Worm (Caenorhabditis elegans): ENCODE results near the gene inpp-1.

- no peak for TF ChIP-seq blmp-1 (tag; optimal IDR thresholded peaks at IDR 0.05)
- TF ChIP-seq unc-62 (GFP tag; optimal IDR thresholded peaks at IDR 0.05): no peak
- no peak for TF ChIP-seq pha-4 (tag; optimal IDR thresholded peaks at IDR 0.05)
- TF ChIP-seq drap-1 (GFP tag; optimal IDR thresholded peaks at IDR 0.05): no peak
- no peak for TF ChIP-seq lin-13 (tag; optimal IDR thresholded peaks at IDR 0.05)
- TF ChIP-seq nhr-76 (tag; optimal IDR thresholded peaks at IDR 0.05): no peak
These were observed 22.0 kb upstream of the inpp-1 start for ce11 chrIV:10795678-10796077.

All from whole organism, mixed stage, embryonic.